Worm (Caenorhabditis elegans): Measurements from ENCODE around the gene F54E12.2.
"Not testable (repeated sequence)": the region's sequence is repeated elsewhere in the genome, so short reads cannot be mapped to it uniquely, and the experiment has no call there.

Gene F54E12.2

ce11 chrIV:11324741-11325140 lies 12.2 kb downstream of the F54E12.2 start, which contains the start of gene his-48:
TSS of gene his-48 (plus strand) at chrIV:11324745.
- not testable (repeated sequence) for TF ChIP-seq ztf-11, mep-1, ceh-39 (tag; optimal IDR thresholded peaks at IDR 0.05)

DNA sequence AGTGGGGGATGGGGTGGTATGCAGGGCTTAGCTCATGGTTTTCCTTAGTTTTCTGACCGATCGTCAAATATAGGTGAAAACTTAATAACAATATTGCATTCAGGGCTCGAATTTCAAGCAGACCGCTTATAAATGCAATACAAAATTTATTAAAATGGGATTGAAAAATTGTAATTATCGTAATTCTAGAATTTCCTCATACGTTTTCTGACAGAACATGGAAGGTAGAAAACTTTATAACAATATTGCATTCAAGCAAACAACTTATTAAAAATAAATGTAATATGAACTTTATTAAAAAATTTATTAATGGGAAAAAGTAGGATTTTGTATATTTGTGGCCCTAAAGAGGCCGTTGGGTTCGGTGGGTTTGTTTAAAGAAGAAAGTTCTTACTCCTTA lies 13.3 kb downstream of the F54E12.2 start:
- TF ChIP-seq nhr-28 (tag; optimal IDR thresholded peaks at IDR 0.05) (no peak), mep-1 (tag; optimal IDR thresholded peaks at IDR 0.05) (no peak), zip-8 (tag; optimal IDR thresholded peaks at IDR 0.05) (no peak), mab-5 (tag; optimal IDR thresholded peaks at IDR 0.05) (no peak), bed-3 (GFP tag; optimal IDR thresholded peaks at IDR 0.05) (no peak), ceh-43 (GFP tag; optimal IDR thresholded peaks at IDR 0.05) (no peak)

DNA sequence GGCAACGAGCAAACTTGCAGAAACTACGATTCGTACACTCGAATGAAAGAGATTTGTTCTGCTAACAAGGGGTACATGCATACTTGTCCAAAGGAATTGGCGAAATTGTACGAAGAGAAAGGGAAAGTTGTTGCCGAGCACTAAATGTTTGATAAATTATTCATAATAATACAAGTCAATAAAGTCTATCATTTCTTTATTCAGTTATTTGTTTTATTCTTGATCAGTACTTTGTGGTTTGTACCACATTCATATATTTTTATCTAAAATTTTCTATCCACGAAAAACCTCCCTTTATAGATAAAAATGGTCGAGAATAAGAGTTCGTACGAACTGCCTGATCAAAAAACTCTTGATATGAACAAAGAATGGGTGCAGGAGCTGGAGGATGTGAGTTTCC lies 16.5 kb downstream of the F54E12.2 start, which contains the start of gene edg-1:
edg-1 (plus strand) TSS at position 301 of the 400 bp plus-strand sequence.
- TF ChIP-seq tbx-8 (GFP tag; optimal IDR thresholded peaks at IDR 0.05) (no peak), nhr-28 (tag; optimal IDR thresholded peaks at IDR 0.05) (no peak), sem-2 (GFP tag; optimal IDR thresholded peaks at IDR 0.05) (no peak), unc-120 (tag; optimal IDR thresholded peaks at IDR 0.05; ENCODE audit: poor library complexity, severe bottlenecking) (no peak)

ce11 chrIV:11319884-11320362 lies 17.1 kb downstream of the F54E12.2 start, which contains the start of gene B0035.18:
TSS of gene B0035.18 (plus strand) at chrIV:11320312.
- TF ChIP-seq nhr-76 (tag; optimal IDR thresholded peaks at IDR 0.05) (no peak), snpc-4 (tag; optimal IDR thresholded peaks at IDR 0.05) (no peak), nhr-2 (tag; optimal IDR thresholded peaks at IDR 0.05) (no peak), mls-2 (tag; optimal IDR thresholded peaks at IDR 0.05) (no peak), elt-3 (tag; optimal IDR thresholded peaks at IDR 0.05) (no peak), unc-62 (GFP tag; optimal IDR thresholded peaks at IDR 0.05) (no peak), elt-1 (tag; optimal IDR thresholded peaks at IDR 0.05; ENCODE audit: borderline replicate concordance, insufficient read depth) (no peak), ceh-83 (GFP tag; optimal IDR thresholded peaks at IDR 0.05) (no peak), ceh-43 (GFP tag; optimal IDR thresholded peaks at IDR 0.05) (no peak), ceh-39 (tag; optimal IDR thresholded peaks at IDR 0.05) (no peak), lin-13 (tag; optimal IDR thresholded peaks at IDR 0.05) (no peak), pha-4 (tag; optimal IDR thresholded peaks at IDR 0.05) (no peak), lin-32 (GFP tag; optimal IDR thresholded peaks at IDR 0.05) (no peak), nhr-237 (tag; optimal IDR thresholded peaks at IDR 0.05) (no peak)

- TF ChIP-seq flh-1 (GFP tag; optimal IDR thresholded peaks at IDR 0.05) (no peak), lin-13 (tag; optimal IDR thresholded peaks at IDR 0.05) (no peak), elt-3 (tag; optimal IDR thresholded peaks at IDR 0.05) (no peak), nhr-237 (tag; optimal IDR thresholded peaks at IDR 0.05) (no peak), drap-1 (GFP tag; optimal IDR thresholded peaks at IDR 0.05) (no peak), nhr-12 (tag; optimal IDR thresholded peaks at IDR 0.05) (no peak), nhr-76 (tag; optimal IDR thresholded peaks at IDR 0.05) (no peak), snpc-4 (tag; optimal IDR thresholded peaks at IDR 0.05) (no peak), bed-3 (GFP tag; optimal IDR thresholded peaks at IDR 0.05) (no peak), ztf-11 (tag; optimal IDR thresholded peaks at IDR 0.05) (no peak), nhr-28 (tag; optimal IDR thresholded peaks at IDR 0.05) (no peak), mab-5 (tag; optimal IDR thresholded peaks at IDR 0.05) (no peak), blmp-1 (tag; optimal IDR thresholded peaks at IDR 0.05) (no peak), hlh-1 (tag; optimal IDR thresholded peaks at IDR 0.05) (no peak)
Measured at ce11 chrIV:11317119-11317518, 19.9 kb downstream of the F54E12.2 start, which contains the start of gene gspd-1. TSS of gene gspd-1 (plus strand) at chrIV:11317419.

- TF ChIP-seq unc-120 (tag; optimal IDR thresholded peaks at IDR 0.05; ENCODE audit: poor library complexity, severe bottlenecking) (no peak), mls-2 (tag; optimal IDR thresholded peaks at IDR 0.05) (no peak), ceh-39 (tag; optimal IDR thresholded peaks at IDR 0.05) (no peak), lin-13 (tag; optimal IDR thresholded peaks at IDR 0.05) (no peak), lin-32 (GFP tag; optimal IDR thresholded peaks at IDR 0.05) (no peak), nhr-28 (tag; optimal IDR thresholded peaks at IDR 0.05) (no peak), ceh-83 (GFP tag; optimal IDR thresholded peaks at IDR 0.05) (no peak), cnd-1 (tag; optimal IDR thresholded peaks at IDR 0.05) (no peak), bed-3 (GFP tag; optimal IDR thresholded peaks at IDR 0.05) (no peak), elt-1 (tag; optimal IDR thresholded peaks at IDR 0.05; ENCODE audit: borderline replicate concordance, insufficient read depth) (no peak), zip-8 (tag; optimal IDR thresholded peaks at IDR 0.05) (no peak), nhr-76 (tag; optimal IDR thresholded peaks at IDR 0.05) (no peak), pha-4 (tag; optimal IDR thresholded peaks at IDR 0.05) (no peak)
Measured at ce11 chrIV:11316640-11317039, 20.3 kb downstream of the F54E12.2 start.

All from whole organism, mixed stage, embryonic.